Worm (Caenorhabditis elegans): ENCODE measurements around the gene F58E2.2.

DNA sequence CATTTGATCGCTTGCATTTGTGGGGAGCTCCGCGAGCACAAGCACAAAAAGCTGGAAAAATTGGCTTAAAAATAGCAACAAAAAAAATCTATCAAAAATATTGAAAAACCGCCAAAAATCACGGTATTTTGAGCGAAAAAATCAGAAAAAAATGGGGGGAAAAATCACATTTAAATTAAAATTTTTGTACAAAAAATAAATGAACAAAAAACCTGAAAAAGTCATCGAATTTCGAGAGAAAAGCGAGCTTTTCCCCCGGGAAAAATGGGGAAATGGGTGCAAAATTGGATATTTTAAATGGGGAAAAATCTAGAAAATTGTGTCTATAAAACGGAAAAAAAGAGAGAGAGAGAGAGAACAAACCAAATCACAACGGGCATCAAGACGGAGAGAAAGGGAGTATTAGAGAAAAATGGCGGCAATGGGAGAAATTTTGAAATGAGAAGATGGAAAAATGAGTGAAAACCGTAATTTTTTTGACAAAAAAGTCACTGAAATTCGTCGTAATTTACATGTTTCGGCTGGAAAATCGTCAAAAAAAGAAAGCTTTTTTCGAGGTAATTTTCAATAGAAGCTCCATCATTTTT is 39.7 kb downstream of the F58E2.2 start, which contains the start of gene ced-10:
- TF ChIP-seq lin-13 (GFP tag; optimal IDR thresholded peaks at IDR 0.05) (no peak), fos-1 (tag; optimal IDR thresholded peaks at IDR 0.05) (no peak), hlh-17 (GFP tag; optimal IDR thresholded peaks at IDR 0.05; ENCODE audit: borderline replicate concordance) (no peak), nhr-85 (tag) (no peak), ceh-90 (tag; optimal IDR thresholded peaks at IDR 0.05) (no peak), egl-27 (tag; optimal IDR thresholded peaks at IDR 0.05) (no peak), lin-15B (tag; optimal IDR thresholded peaks at IDR 0.05) (no peak), elt-2 (tag; optimal IDR thresholded peaks at IDR 0.05) (no peak), blmp-1 (tag; optimal IDR thresholded peaks at IDR 0.05) (no peak), snpc-4 (tag; optimal IDR thresholded peaks at IDR 0.05) (no peak), ces-1 (GFP tag; optimal IDR thresholded peaks at IDR 0.05) (no peak), zag-1 (tag; optimal IDR thresholded peaks at IDR 0.05) (no peak), lir-3 (tag; optimal IDR thresholded peaks at IDR 0.05; ENCODE audit: poor library complexity) (no peak)
